Fruit fly (Drosophila melanogaster) whole organism, embryonic: ENCODE data around the gene snk.

Experiments
- Aef1 ChIP-seq: fragments of 200-800 bp; sonication (Bioruptor generic); IDR thresholded peaks from 3 replicates; pipeline ENCODE4 v1.3.6; 2022; ENCODE audit warnings: missing biosample characterization, missing genetic modification characterization
- Antp ChIP-seq: fragments of 200-800 bp; sonication (Bioruptor generic); optimal IDR thresholded peaks from 3 replicates; lab custom pipeline; 2016; ENCODE audit warnings: missing biosample characterization, missing genetic modification characterization
- Asciz ChIP-seq: fragments of 200-800 bp; sonication (Bioruptor generic); optimal IDR thresholded peaks from 2 replicates; lab custom pipeline; 2017; ENCODE audit warnings: missing biosample characterization, mild to moderate bottlenecking, missing genetic modification characterization, missing genetic modification reagents
- Awh ChIP-seq: fragments of 200-800 bp; sonication (Bioruptor generic); IDR thresholded peaks from 2 replicates; pipeline ENCODE4, ENCODE4 v1.3.6; 2022; ENCODE audit warnings: missing biosample characterization, missing genetic modification characterization
- CG10431 ChIP-seq: fragments of 200-800 bp; sonication (Bioruptor generic); optimal IDR thresholded peaks from 3 replicates; lab custom pipeline; 2018; ENCODE audit warnings: missing biosample characterization, mild to moderate bottlenecking, missing genetic modification characterization
- CG11456 ChIP-seq: fragments of 200-800 bp; sonication (Bioruptor generic); IDR thresholded peaks from 3 replicates; pipeline ENCODE4 v1.3.6; 2022; ENCODE audit warnings: missing biosample characterization, missing genetic modification characterization
- CG11504 ChIP-seq: fragments of 200-800 bp; sonication (Bioruptor generic); optimal IDR thresholded peaks from 3 replicates; lab custom pipeline; 2019; ENCODE audit warnings: missing biosample characterization, mild to moderate bottlenecking, missing genetic modification characterization, moderate library complexity
- CG11723 ChIP-seq: fragments of 200-800 bp; sonication (Bioruptor generic); optimal IDR thresholded peaks from 2 replicates; lab custom pipeline; 2017; ENCODE audit warnings: missing biosample characterization, mild to moderate bottlenecking, missing genetic modification characterization
- CG12236 ChIP-seq: fragments of 200-800 bp; sonication (Bioruptor generic); optimal IDR thresholded peaks from 2 replicates; lab custom pipeline; 2016; ENCODE audit warnings: missing biosample characterization, missing genetic modification characterization
- CG13424 ChIP-seq: fragments of 200-800 bp; sonication (Bioruptor generic); optimal IDR thresholded peaks from 2 replicates; lab custom pipeline; 2019; ENCODE audit warnings: missing biosample characterization, mild to moderate bottlenecking, missing genetic modification characterization, moderate library complexity
- CG13894 ChIP-seq: fragments of 200-800 bp; sonication (Bioruptor generic); optimal IDR thresholded peaks from 3 replicates; lab custom pipeline; 2018; ENCODE audit warnings: missing biosample characterization, mild to moderate bottlenecking, missing genetic modification characterization, moderate library complexity
- CG17568 ChIP-seq: fragments of 200-800 bp; sonication (Bioruptor generic); optimal IDR thresholded peaks from 2 replicates; lab custom pipeline; 2018; ENCODE audit warnings: missing biosample characterization, mild to moderate bottlenecking, missing genetic modification characterization, moderate library complexity
- CG17802 ChIP-seq: fragments of 200-800 bp; sonication (Bioruptor generic); optimal IDR thresholded peaks from 2 replicates; lab custom pipeline; 2018; ENCODE audit warnings: missing biosample characterization, mild to moderate bottlenecking, missing genetic modification characterization, moderate library complexity
- CG17829 ChIP-seq: fragments of 200-800 bp; optimal IDR thresholded peaks from 2 replicates; lab custom pipeline; 2019; ENCODE audit warnings: missing biosample characterization, mild to moderate bottlenecking, missing genetic modification characterization, moderate library complexity
- CG1832 ChIP-seq: fragments of 200-800 bp; sonication (Bioruptor generic); optimal IDR thresholded peaks from 2 replicates; lab custom pipeline; 2017; ENCODE audit warnings: missing biosample characterization, mild to moderate bottlenecking, missing genetic modification characterization, inconsistent platforms
- CG2129 ChIP-seq: fragments of 200-800 bp; sonication (Bioruptor generic); IDR thresholded peaks from 2 replicates; pipeline ENCODE4 v1.3.6; 2022; ENCODE audit warnings: missing biosample characterization, missing genetic modification characterization; ENCODE audit not compliant: partially characterized antibody
- CG2712 ChIP-seq: fragments of 200-800 bp; optimal IDR thresholded peaks from 3 replicates; lab custom pipeline; 2019; ENCODE audit warnings: missing biosample characterization, mild to moderate bottlenecking, missing genetic modification characterization, moderate library complexity
- CG2889 ChIP-seq: fragments of 200-800 bp; sonication (Bioruptor generic); IDR thresholded peaks from 3 replicates; pipeline ENCODE4 v1.3.6; 2022; ENCODE audit warnings: missing biosample characterization, missing genetic modification characterization
- CG30431 ChIP-seq: fragments of 200-800 bp; sonication (Bioruptor generic); optimal IDR thresholded peaks from 2 replicates; lab custom pipeline; 2017; ENCODE audit warnings: missing biosample characterization, missing genetic modification characterization
- CG4282 ChIP-seq: fragments of 200-800 bp; sonication (Bioruptor generic); optimal IDR thresholded peaks from 2 replicates; lab custom pipeline; 2016; ENCODE audit warnings: missing biosample characterization, missing genetic modification characterization
- CG4328 ChIP-seq: fragments of 200-800 bp; sonication (Bioruptor generic); optimal IDR thresholded peaks from 3 replicates; lab custom pipeline; 2017; ENCODE audit warnings: missing biosample characterization, missing genetic modification reagents, missing genetic modification characterization
- CG4617 ChIP-seq: fragments of 200-800 bp; sonication (Bioruptor generic); optimal IDR thresholded peaks from 3 replicates; lab custom pipeline; 2016; ENCODE audit warnings: missing biosample characterization, missing genetic modification characterization, borderline replicate concordance
- CG7556 ChIP-seq: fragments of 200-800 bp; sonication (Bioruptor generic); optimal IDR thresholded peaks from 2 replicates; lab custom pipeline; 2017; ENCODE audit warnings: missing biosample characterization, mild to moderate bottlenecking, missing genetic modification characterization
- CG8924 ChIP-seq: fragments of 200-800 bp; optimal IDR thresholded peaks from 3 replicates; lab custom pipeline; 2019; ENCODE audit warnings: missing biosample characterization, mild to moderate bottlenecking, missing genetic modification characterization, moderate library complexity
- CkIIα-i1 ChIP-seq: fragments of 200-800 bp; sonication (Bioruptor generic); IDR thresholded peaks from 2 replicates; pipeline ENCODE4 v1.3.6; 2022; ENCODE audit warnings: missing biosample characterization, missing genetic modification characterization
- Dbx ChIP-seq: fragments of 200-800 bp; sonication (Bioruptor generic); IDR thresholded peaks from 3 replicates; pipeline ENCODE4 v1.3.6; 2022; ENCODE audit warnings: missing biosample characterization, missing genetic modification characterization
- Dip3 ChIP-seq: fragments of 200-800 bp; sonication (Bioruptor generic); optimal IDR thresholded peaks from 3 replicates; lab custom pipeline; 2016; ENCODE audit warnings: missing biosample characterization, missing genetic modification characterization
- E2f1 ChIP-seq: fragments of 200-800 bp; sonication (Bioruptor generic); IDR thresholded peaks from 2 replicates; pipeline ENCODE4 v1.3.6; 2022; ENCODE audit warnings: missing biosample characterization, missing genetic modification characterization
- E2f2 ChIP-seq: fragments of 200-800 bp; sonication (Bioruptor generic); IDR thresholded peaks from 2 replicates; pipeline ENCODE4 v1.3.6; 2022; ENCODE audit warnings: missing biosample characterization, missing genetic modification characterization
- HLH3B ChIP-seq: fragments of 200-800 bp; sonication (Bioruptor generic); IDR thresholded peaks from 2 replicates; pipeline ENCODE4 v1.3.6; 2022; ENCODE audit warnings: missing biosample characterization, missing genetic modification characterization
- HLH54F ChIP-seq: fragments of 200-800 bp; sonication (Bioruptor generic); optimal IDR thresholded peaks from 3 replicates; lab custom pipeline; 2016; ENCODE audit warnings: missing biosample characterization, missing genetic modification characterization
- HmgD ChIP-seq: fragments of 200-800 bp; sonication (Bioruptor generic); optimal IDR thresholded peaks from 3 replicates; lab custom pipeline; 2016; ENCODE audit warnings: missing biosample characterization, missing genetic modification characterization
- MBD-R2 ChIP-seq: fragments of 200-800 bp; sonication (Bioruptor generic); IDR thresholded peaks from 2 replicates; pipeline ENCODE4 v1.3.6; 2022; ENCODE audit warnings: missing biosample characterization, missing genetic modification characterization
- Meics ChIP-seq: fragments of 200-800 bp; sonication (Bioruptor generic); optimal IDR thresholded peaks from 2 replicates; lab custom pipeline; 2017; ENCODE audit warnings: missing biosample characterization, mild to moderate bottlenecking, missing genetic modification characterization
- Mrtf ChIP-seq: fragments of 200-800 bp; sonication (Bioruptor generic); IDR thresholded peaks from 3 replicates; pipeline ENCODE4 v1.3.6; 2022; ENCODE audit warnings: missing biosample characterization, missing genetic modification characterization
- Myb ChIP-seq: fragments of 200-800 bp; sonication (Bioruptor generic); optimal IDR thresholded peaks from 2 replicates; lab custom pipeline; 2016; ENCODE audit warnings: missing biosample characterization, missing genetic modification characterization
- Xrp1 ChIP-seq: fragments of 200-800 bp; sonication (Bioruptor generic); IDR thresholded peaks from 2 replicates; pipeline ENCODE4 v1.3.6; 2022; ENCODE audit warnings: missing biosample characterization, missing genetic modification characterization
- abd-A ChIP-seq: fragments of 200-800 bp; sonication (Bioruptor generic); optimal IDR thresholded peaks from 3 replicates; lab custom pipeline; 2019; ENCODE audit warnings: missing biosample characterization, mild to moderate bottlenecking, missing genetic modification characterization, moderate library complexity
- chif ChIP-seq, 2 experiments: fragments of 200-800 bp; sonication (Bioruptor generic); optimal IDR thresholded peaks; 3 replicates each; lab custom pipeline; 2016; ENCODE audit warnings: missing biosample characterization in 2 of 2, missing genetic modification characterization in 2 of 2
- corto ChIP-seq: fragments of 200-800 bp; sonication (Bioruptor generic); optimal IDR thresholded peaks from 2 replicates; lab custom pipeline; 2016; ENCODE audit warnings: missing biosample characterization, mild to moderate bottlenecking, missing genetic modification characterization, moderate library complexity
- dysf ChIP-seq: fragments of 200-800 bp; sonication (Bioruptor generic); IDR thresholded peaks from 3 replicates; pipeline ENCODE4 v1.3.6; 2022; ENCODE audit warnings: missing biosample characterization, missing genetic modification characterization
- her ChIP-seq: fragments of 200-800 bp; sonication (Bioruptor generic); optimal IDR thresholded peaks from 2 replicates; lab custom pipeline; 2016; ENCODE audit warnings: missing biosample characterization, missing genetic modification characterization
- kah ChIP-seq: fragments of 200-800 bp; sonication (Bioruptor generic); optimal IDR thresholded peaks from 2 replicates; lab custom pipeline; 2018; ENCODE audit warnings: missing biosample characterization, mild to moderate bottlenecking, missing genetic modification characterization
- klu ChIP-seq: fragments of 200-800 bp; sonication (Bioruptor generic); IDR thresholded peaks from 2 replicates; pipeline ENCODE4 v1.3.6; 2022; ENCODE audit warnings: missing biosample characterization, missing genetic modification characterization
- nom ChIP-seq: fragments of 200-800 bp; sonication (Bioruptor generic); optimal IDR thresholded peaks from 2 replicates; lab custom pipeline; 2017; ENCODE audit warnings: missing biosample characterization, missing genetic modification characterization, mild to moderate bottlenecking, moderate library complexity, missing genetic modification reagents
- p53 ChIP-seq: fragments of 200-800 bp; sonication (Bioruptor generic); optimal IDR thresholded peaks from 2 replicates; lab custom pipeline; 2016; ENCODE audit warnings: missing biosample characterization, missing genetic modification characterization
- slou ChIP-seq: fragments of 200-800 bp; sonication (Bioruptor generic); optimal IDR thresholded peaks from 3 replicates; lab custom pipeline; 2016; ENCODE audit warnings: missing biosample characterization, missing genetic modification characterization
- wdn ChIP-seq: fragments of 200-800 bp; sonication (Bioruptor generic); IDR thresholded peaks from 2 replicates; pipeline ENCODE4 v1.3.6; 2022; ENCODE audit warnings: missing biosample characterization, missing genetic modification characterization
- wek ChIP-seq: fragments of 200-800 bp; sonication (Bioruptor generic); optimal IDR thresholded peaks from 3 replicates; lab custom pipeline; 2018; ENCODE audit warnings: missing biosample characterization, mild to moderate bottlenecking, missing genetic modification characterization, moderate library complexity
- zen ChIP-seq: fragments of 200-800 bp; sonication (Bioruptor generic); optimal IDR thresholded peaks from 3 replicates; lab custom pipeline; 2018; ENCODE audit warnings: missing biosample characterization, mild to moderate bottlenecking, missing genetic modification characterization, moderate library complexity
- zfh1 ChIP-seq: fragments of 200-800 bp; sonication (Bioruptor generic); IDR thresholded peaks from 3 replicates; pipeline ENCODE4 v1.3.6; 2022; ENCODE audit warnings: missing biosample characterization, missing genetic modification characterization

snk gene

DNA sequence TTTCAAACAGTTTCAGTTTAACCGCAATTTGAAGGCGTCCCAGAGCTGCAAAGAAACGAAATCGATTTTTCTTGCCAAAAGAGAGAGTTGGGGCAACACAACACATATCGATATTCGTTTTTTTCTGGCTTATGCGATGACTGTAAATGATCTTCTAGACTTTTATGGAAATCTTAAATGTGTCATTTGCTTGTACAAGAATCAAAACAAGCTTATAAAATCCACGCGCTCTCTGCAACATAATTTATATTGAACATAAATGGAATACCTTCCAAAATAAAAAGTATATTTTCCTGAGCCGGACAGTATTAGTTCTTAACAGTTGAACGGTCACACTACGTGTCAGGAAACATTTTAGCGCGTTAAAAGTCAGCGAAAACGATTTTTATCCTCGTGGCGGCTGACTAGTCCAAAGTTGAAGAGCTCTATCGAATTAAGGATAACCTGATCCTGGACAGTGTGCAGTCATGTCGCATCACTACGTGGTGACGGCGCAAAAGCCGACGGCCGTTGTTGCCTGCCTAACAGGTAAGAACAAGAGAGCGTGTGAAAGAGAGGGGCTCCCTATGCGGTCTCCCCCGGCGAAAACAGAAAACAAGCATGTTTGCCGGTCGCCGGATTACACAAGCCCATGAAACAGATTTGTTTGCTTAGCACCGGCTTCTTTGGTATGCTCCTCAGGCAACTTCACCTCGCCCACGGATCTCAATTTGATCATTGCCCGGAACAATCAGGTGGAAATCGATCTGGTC, 9.5 kb upstream of the snk start, which contains the start of gene pic (continued):
- TF ChIP-seq CG4328 (GFP tag; lab: Kevin White, UChicago) (no peak), klu (GFP tag; lab: Robert Waterston, UW) (no peak), Aef1 (GFP tag; lab: Robert Waterston, UW) (no peak), CG4617 (GFP tag; lab: Kevin White, UChicago) (peak; percentile 36), CG7556 (no peak), Myb (GFP tag; lab: Kevin White, UChicago) (peak; percentile 77), CG13894 (tag; lab: Kevin White, UChicago) (no peak), CG17829 (tag; lab: Kevin White, UChicago) (no peak), HLH3B (GFP tag; lab: Robert Waterston, UW) (no peak), CG2889 (GFP tag; lab: Robert Waterston, UW) (no peak), HLH54F (GFP tag; lab: Kevin White, UChicago) (no peak), Asciz (GFP tag; lab: Kevin White, UChicago) (no peak), Antp (GFP tag; lab: Kevin White, UChicago) (no peak), HmgD (GFP tag; lab: Kevin White, UChicago) (peak; percentile 26), Meics (GFP tag; lab: Kevin White, UChicago) (no peak), CG11456 (GFP tag; lab: Robert Waterston, UW) (no peak), CG11723 (GFP tag; lab: Kevin White, UChicago) (no peak), CG17802 (tag; lab: Kevin White, UChicago) (no peak), CG11504 (tag; lab: Kevin White, UChicago) (no peak), zfh1 (GFP tag; lab: Robert Waterston, UW) (no peak), her (GFP tag; lab: Kevin White, UChicago) (no peak), chif (GFP tag; optimal IDR thresholded peaks at IDR 0.05; lab: Kevin White, UChicago) (no peak), MBD-R2 (GFP tag; lab: Robert Waterston, UW) (peak; percentile 56; the same call in 1 of the 2 replicates), CG2129 (GFP tag; lab: Robert Waterston, UW) (peak; percentile 69), E2f1 (GFP tag; lab: Robert Waterston, UW) (0 out of 2 replicates have a peak, but pooled peaks have one; percentile 11), abd-A (no peak), CG4282 (GFP tag; lab: Kevin White, UChicago) (no peak), Dbx (GFP tag; lab: Robert Waterston, UW) (no peak), CG13424 (tag; lab: Kevin White, UChicago) (no peak), slou (GFP tag; lab: Kevin White, UChicago) (no peak), CG8924 (tag; lab: Kevin White, UChicago) (no peak), CkIIα-i1 (GFP tag; lab: Robert Waterston, UW) (no peak), Xrp1 (no peak), p53 (no peak), CG1832 (GFP tag; lab: Kevin White, UChicago) (no peak), wek (GFP tag; lab: Kevin White, UChicago) (no peak), Dip3 (no peak), E2f2 (GFP tag; lab: Robert Waterston, UW) (peak; percentile 93), wdn (GFP tag; lab: Robert Waterston, UW) (no peak), dysf (GFP tag; lab: Robert Waterston, UW) (no peak), Mrtf (GFP tag; lab: Robert Waterston, UW) (no peak), CG10431 (no peak), Awh (GFP tag; lab: Robert Waterston, UW) (no peak), CG12236 (GFP tag; lab: Kevin White, UChicago) (no peak), zen (peak; percentile 24), corto (GFP tag; lab: Kevin White, UChicago) (no peak), kah (no peak), nom (GFP tag; lab: Kevin White, UChicago) (no peak), CG2712 (tag; lab: Kevin White, UChicago) (peak; percentile 28), CG17568 (GFP tag; lab: Kevin White, UChicago) (no peak), CG30431 (GFP tag; lab: Kevin White, UChicago) (no peak)
